Worm (Caenorhabditis elegans): Measurements from ENCODE around the gene W09D10.4.

DNA sequence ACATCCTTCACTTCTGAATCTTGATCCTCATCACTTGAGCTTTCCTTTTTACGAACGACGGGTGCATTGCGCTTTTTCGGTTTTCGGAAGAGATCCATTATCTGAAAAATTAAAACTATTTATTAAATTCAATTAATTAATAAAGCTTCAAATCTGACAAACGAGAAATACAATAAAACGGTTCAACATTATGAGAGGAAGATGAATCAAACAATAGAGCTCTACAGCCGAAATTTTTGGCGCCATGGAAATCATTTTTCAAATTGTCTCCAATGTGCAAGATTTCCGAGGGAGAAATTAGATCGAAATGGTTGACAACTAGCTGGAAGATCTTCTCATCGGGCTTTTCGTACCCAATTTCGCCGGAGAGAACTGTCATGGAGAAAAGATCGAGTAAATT, 41.5 kb upstream of the W09D10.4 start, which contains the start of gene rnf-113:
- no peak for TF ChIP-seq nhr-76 (tag; optimal IDR thresholded peaks at IDR 0.05)
- TF ChIP-seq nhr-2 (tag; optimal IDR thresholded peaks at IDR 0.05) = no peak
- no peak for TF ChIP-seq snpc-4 (tag; optimal IDR thresholded peaks at IDR 0.05)
- no peak for TF ChIP-seq unc-39 (tag; optimal IDR thresholded peaks at IDR 0.05)
- no peak for TF ChIP-seq nhr-237 (tag; optimal IDR thresholded peaks at IDR 0.05)
- no peak for TF ChIP-seq unc-120 (tag; optimal IDR thresholded peaks at IDR 0.05; ENCODE audit: poor library complexity, severe bottlenecking)
- no peak for TF ChIP-seq ces-1 (GFP tag; optimal IDR thresholded peaks at IDR 0.05)
- TF ChIP-seq drap-1 (GFP tag; optimal IDR thresholded peaks at IDR 0.05) = no peak
- TF ChIP-seq nhr-28 (tag; optimal IDR thresholded peaks at IDR 0.05) = no peak
- no peak for TF ChIP-seq unc-62 (GFP tag; optimal IDR thresholded peaks at IDR 0.05)
